Worm (Caenorhabditis elegans) whole organism, L4/young adult: ENCODE measurements around the gene idpp-7.

Source experiments
- W03F9.2 ChIP-seq: fragments of 150-350 bp; optimal IDR thresholded peaks from 2 replicates; lab custom pipeline; 2014; ENCODE audit warnings: missing biosample characterization, missing genetic modification characterization
- dao-5 ChIP-seq: sonication (generic microtip); optimal IDR thresholded peaks from 2 replicates; lab custom pipeline; 2016; ENCODE audit warnings: missing genotype, missing genetic modification characterization, moderate library complexity, missing compliant biosample characterization
- him-1 ChIP-seq: sonication (generic microtip); optimal IDR thresholded peaks from 2 replicates; lab custom pipeline; 2016; ENCODE audit warnings: missing genotype, missing genetic modification reagents, missing genetic modification characterization, missing compliant biosample characterization

Gene idpp-7

DNA sequence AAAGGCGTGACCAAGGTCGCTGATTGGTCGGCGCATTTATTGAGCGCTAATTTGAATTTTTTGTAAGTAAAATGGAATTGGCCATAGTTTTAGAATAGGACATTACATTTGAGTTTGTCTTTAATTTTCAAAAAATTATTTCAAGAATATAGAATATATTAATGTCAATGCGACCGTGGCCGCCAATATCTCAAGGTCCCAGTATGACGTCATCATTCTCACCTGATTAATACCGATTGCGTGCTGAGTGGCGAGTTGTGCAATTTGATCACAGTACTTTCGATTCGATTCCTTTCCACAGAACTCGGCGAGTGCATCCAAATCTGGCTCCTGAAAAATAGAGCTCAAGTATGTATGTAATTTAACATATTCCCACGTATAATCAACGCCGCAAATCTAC lies 35.9 kb downstream of the idpp-7 start:
- TF ChIP-seq W03F9.2 (tag; lab: Kevin White, UChicago), result no peak
- no peak for TF ChIP-seq dao-5 (tag; lab: Kevin White, UChicago)
- no peak for TF ChIP-seq him-1 (tag; lab: Kevin White, UChicago)

ce11 chrIV:12757470-12757869 lies 37.7 kb downstream of the idpp-7 start, which contains the start of gene flp-9:
TSS of gene flp-9 (minus strand) at chrIV:12757570.
- TF ChIP-seq W03F9.2 (tag; lab: Kevin White, UChicago), result no peak
- TF ChIP-seq him-1 (tag; lab: Kevin White, UChicago), result no peak
- no peak for TF ChIP-seq dao-5 (tag; lab: Kevin White, UChicago)

DNA sequence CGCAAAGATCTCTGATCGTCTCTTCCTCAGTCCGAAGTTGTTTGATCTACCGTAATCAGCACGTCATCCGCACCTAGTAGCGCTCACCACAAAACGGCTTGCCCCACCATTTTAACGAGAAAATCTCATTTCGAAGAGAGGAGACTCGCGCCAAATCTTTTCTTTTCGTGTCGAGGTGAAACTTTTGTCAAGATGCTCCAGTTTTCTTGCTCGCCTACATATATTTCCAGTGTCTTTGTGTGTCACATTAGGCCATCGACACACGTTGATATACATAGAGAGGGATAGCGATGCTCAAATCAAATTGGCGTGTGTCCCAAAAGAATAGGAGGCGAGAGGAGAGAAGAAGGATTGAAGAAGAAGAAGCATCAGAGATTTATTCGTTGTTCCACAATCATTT lies 43.0 kb downstream of the idpp-7 start:
- TF ChIP-seq him-1 (tag; lab: Kevin White, UChicago) (no peak), W03F9.2 (tag; lab: Kevin White, UChicago) (no peak), dao-5 (tag; lab: Kevin White, UChicago) (no peak)

DNA sequence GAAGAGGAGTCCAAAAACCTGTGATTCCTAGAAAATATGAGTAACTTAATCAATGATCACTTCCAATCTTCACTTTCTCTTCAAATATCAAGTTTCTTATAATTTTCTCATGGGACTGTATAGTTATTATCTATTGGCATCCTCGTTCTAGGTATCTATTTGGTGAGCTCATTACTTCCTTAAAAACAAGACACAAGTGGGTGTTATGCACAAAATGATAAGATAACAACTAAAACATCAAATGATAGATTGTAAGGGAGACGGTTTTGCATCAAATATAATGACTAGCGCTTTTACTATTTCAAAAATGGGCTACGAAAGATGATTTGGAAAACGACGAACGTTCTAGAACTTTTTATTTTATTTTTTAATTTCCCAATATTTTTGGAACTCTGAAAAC lies 45.3 kb downstream of the idpp-7 start, which contains the start of gene ZK897.10:
TSS of gene ZK897.10 (plus strand) at position 285 of the 400 bp plus-strand sequence.
- TF ChIP-seq W03F9.2 (tag; lab: Kevin White, UChicago) (no peak), dao-5 (tag; lab: Kevin White, UChicago) (no peak), him-1 (tag; lab: Kevin White, UChicago) (no peak)
